Fruit fly (Drosophila melanogaster) whole organism, embryonic: ENCODE measurements around the gene neur.
A peak's percentile ranks its signal among the peaks of the same experiment; 100 is the strongest.

Experiments used
- BtbVII ChIP-seq: fragments of 200-800 bp; sonication (Bioruptor generic); optimal IDR thresholded peaks from 3 replicates; lab custom pipeline; 2017; ENCODE audit warnings: missing biosample characterization, mild to moderate bottlenecking, missing genetic modification characterization
- CG10147 ChIP-seq: fragments of 200-800 bp; sonication (Bioruptor generic); optimal IDR thresholded peaks from 2 replicates; lab custom pipeline; 2019; ENCODE audit warnings: missing biosample characterization, mild to moderate bottlenecking, missing genetic modification characterization, moderate library complexity
- CG12236 ChIP-seq: fragments of 200-800 bp; sonication (Bioruptor generic); optimal IDR thresholded peaks from 2 replicates; lab custom pipeline; 2016; ENCODE audit warnings: missing biosample characterization, missing genetic modification characterization
- CG12299 ChIP-seq: fragments of 200-800 bp; sonication (Bioruptor generic); optimal IDR thresholded peaks from 2 replicates; lab custom pipeline; 2018; ENCODE audit warnings: missing biosample characterization, mild to moderate bottlenecking, missing genetic modification characterization
- CG12391 ChIP-seq: fragments of 200-800 bp; sonication (Bioruptor generic); optimal IDR thresholded peaks from 3 replicates; lab custom pipeline; 2018; ENCODE audit warnings: missing biosample characterization, mild to moderate bottlenecking, missing genetic modification characterization, moderate library complexity
- CG12659 ChIP-seq: fragments of 200-800 bp; sonication (Bioruptor generic); optimal IDR thresholded peaks from 3 replicates; lab custom pipeline; 2017; ENCODE audit warnings: mild to moderate bottlenecking, missing biosample characterization, missing genetic modification reagents, missing genetic modification characterization
- CG13894 ChIP-seq: fragments of 200-800 bp; sonication (Bioruptor generic); optimal IDR thresholded peaks from 3 replicates; lab custom pipeline; 2018; ENCODE audit warnings: missing biosample characterization, mild to moderate bottlenecking, missing genetic modification characterization, moderate library complexity
- CG15011 ChIP-seq: fragments of 200-800 bp; sonication (Bioruptor generic); optimal IDR thresholded peaks from 3 replicates; lab custom pipeline; 2018; ENCODE audit warnings: missing biosample characterization, mild to moderate bottlenecking, missing genetic modification characterization
- CG1529 ChIP-seq: fragments of 200-800 bp; sonication (Bioruptor generic); optimal IDR thresholded peaks from 3 replicates; lab custom pipeline; 2018; ENCODE audit warnings: missing biosample characterization, missing genetic modification characterization
- CG15601 ChIP-seq: fragments of 200-800 bp; sonication (Bioruptor generic); optimal IDR thresholded peaks from 3 replicates; lab custom pipeline; 2019; ENCODE audit warnings: missing biosample characterization, mild to moderate bottlenecking, missing genetic modification characterization, moderate library complexity
- CG1603 ChIP-seq: fragments of 200-800 bp; sonication (Bioruptor generic); optimal IDR thresholded peaks from 2 replicates; lab custom pipeline; 2019; ENCODE audit warnings: missing biosample characterization, mild to moderate bottlenecking, missing genetic modification characterization, moderate library complexity
- CG1792 ChIP-seq: fragments of 200-800 bp; sonication (Bioruptor generic); optimal IDR thresholded peaks from 2 replicates; lab custom pipeline; 2016; ENCODE audit warnings: missing biosample characterization, missing genetic modification characterization
- CG18262 ChIP-seq: fragments of 200-800 bp; optimal IDR thresholded peaks from 3 replicates; lab custom pipeline; 2019; ENCODE audit warnings: missing biosample characterization, mild to moderate bottlenecking, missing genetic modification characterization, moderate library complexity
- CG2116 ChIP-seq: fragments of 200-800 bp; sonication (Bioruptor generic); optimal IDR thresholded peaks from 3 replicates; lab custom pipeline; 2018; ENCODE audit warnings: missing biosample characterization, mild to moderate bottlenecking, missing genetic modification characterization
- CG30431 ChIP-seq: fragments of 200-800 bp; sonication (Bioruptor generic); optimal IDR thresholded peaks from 2 replicates; lab custom pipeline; 2017; ENCODE audit warnings: missing biosample characterization, missing genetic modification characterization
- CG31388 ChIP-seq: fragments of 200-800 bp; sonication (Bioruptor generic); optimal IDR thresholded peaks from 2 replicates; lab custom pipeline; 2016; ENCODE audit warnings: missing biosample characterization, missing genetic modification characterization
- CG3281 ChIP-seq: fragments of 200-800 bp; sonication (Bioruptor generic); optimal IDR thresholded peaks from 3 replicates; lab custom pipeline; 2017; ENCODE audit warnings: missing biosample characterization, mild to moderate bottlenecking, missing genetic modification characterization
- CG34224 ChIP-seq: fragments of 200-800 bp; sonication (Bioruptor generic); IDR thresholded peaks from 3 replicates; pipeline ENCODE4 v1.3.6; 2022; ENCODE audit warnings: missing biosample characterization, missing genetic modification characterization; ENCODE audit not compliant: partially characterized antibody
- CG34376 ChIP-seq: fragments of 200-800 bp; sonication (Bioruptor generic); optimal IDR thresholded peaks from 2 replicates; lab custom pipeline; 2018; ENCODE audit warnings: missing biosample characterization, mild to moderate bottlenecking, missing genetic modification characterization
- CG5180 ChIP-seq: fragments of 200-800 bp; sonication (Bioruptor generic); optimal IDR thresholded peaks from 3 replicates; lab custom pipeline; 2017; ENCODE audit warnings: missing biosample characterization, missing genetic modification characterization, mild to moderate bottlenecking, moderate library complexity, missing genetic modification reagents
- CG7271 ChIP-seq: fragments of 200-800 bp; sonication (Bioruptor generic); optimal IDR thresholded peaks from 2 replicates; lab custom pipeline; 2018; ENCODE audit warnings: missing biosample characterization, mild to moderate bottlenecking, missing genetic modification characterization, moderate library complexity
- CG9727 ChIP-seq: fragments of 200-800 bp; sonication (Bioruptor generic); optimal IDR thresholded peaks from 3 replicates; lab custom pipeline; 2017; ENCODE audit warnings: missing biosample characterization, mild to moderate bottlenecking, missing genetic modification characterization
- CG9817 ChIP-seq: fragments of 200-800 bp; sonication (Bioruptor generic); optimal IDR thresholded peaks from 2 replicates; lab custom pipeline; 2018; ENCODE audit warnings: missing biosample characterization, mild to moderate bottlenecking, missing genetic modification characterization, moderate library complexity
- CG9876 ChIP-seq: fragments of 200-800 bp; sonication (Bioruptor generic); optimal IDR thresholded peaks from 2 replicates; lab custom pipeline; 2016; ENCODE audit warnings: missing biosample characterization, missing genetic modification characterization
- Camta ChIP-seq: fragments of 200-800 bp; sonication (Bioruptor generic); optimal IDR thresholded peaks from 2 replicates; lab custom pipeline; 2016; ENCODE audit warnings: missing biosample characterization, missing genetic modification characterization
- Deaf1 ChIP-seq: fragments of 200-800 bp; optimal IDR thresholded peaks from 3 replicates; lab custom pipeline; 2019; ENCODE audit warnings: missing biosample characterization, mild to moderate bottlenecking, missing genetic modification characterization, moderate library complexity
- Dfd ChIP-seq, 2 experiments: fragments of >200 bp; optimal IDR thresholded peaks; 2 replicates each; lab custom pipeline; 2017; ENCODE audit warnings: missing biosample characterization in 2 of 2, missing genetic modification characterization in 2 of 2
- E2f2 ChIP-seq: fragments of 200-800 bp; sonication (Bioruptor generic); IDR thresholded peaks from 2 replicates; pipeline ENCODE4 v1.3.6; 2022; ENCODE audit warnings: missing biosample characterization, missing genetic modification characterization
- ERR ChIP-seq: fragments of 200-800 bp; sonication (Bioruptor generic); optimal IDR thresholded peaks from 2 replicates; lab custom pipeline; 2016; ENCODE audit warnings: missing biosample characterization, missing genetic modification characterization
- Hmr ChIP-seq: fragments of 200-800 bp; sonication (Bioruptor generic); optimal IDR thresholded peaks from 3 replicates; lab custom pipeline; 2017; ENCODE audit warnings: mild to moderate bottlenecking, missing biosample characterization, missing genetic modification reagents, missing genetic modification characterization
- MBD-R2 ChIP-seq: fragments of 200-800 bp; sonication (Bioruptor generic); IDR thresholded peaks from 2 replicates; pipeline ENCODE4 v1.3.6; 2022; ENCODE audit warnings: missing biosample characterization, missing genetic modification characterization
- Mrtf ChIP-seq: fragments of 200-800 bp; sonication (Bioruptor generic); IDR thresholded peaks from 3 replicates; pipeline ENCODE4 v1.3.6; 2022; ENCODE audit warnings: missing biosample characterization, missing genetic modification characterization
- Oli ChIP-seq: fragments of 200-800 bp; sonication (Bioruptor generic); optimal IDR thresholded peaks from 2 replicates; lab custom pipeline; 2018; ENCODE audit warnings: missing biosample characterization, mild to moderate bottlenecking, missing genetic modification characterization, moderate library complexity
- ab ChIP-seq: fragments of 200-800 bp; sonication (Bioruptor generic); optimal IDR thresholded peaks from 2 replicates; lab custom pipeline; 2016; ENCODE audit warnings: missing biosample characterization, missing genetic modification characterization
- ara ChIP-seq: fragments of 200-800 bp; sonication (Bioruptor generic); IDR thresholded peaks from 2 replicates; pipeline ENCODE4 v1.3.6; 2022; ENCODE audit warnings: missing biosample characterization, missing genetic modification characterization
- bsh ChIP-seq, 2 experiments: fragments of 200-800 bp; sonication (Bioruptor generic); optimal IDR thresholded peaks; 2 replicates each; lab custom pipeline; 2017 to 2018; ENCODE audit warnings: mild to moderate bottlenecking in 2 of 2, missing biosample characterization in 2 of 2, missing genetic modification characterization in 2 of 2, moderate library complexity in 1 of 2
- chinmo ChIP-seq: fragments of 200-800 bp; sonication (Bioruptor generic); IDR thresholded peaks from 4 replicates; pipeline ENCODE4 v1.3.6; 2022; ENCODE audit warnings: missing biosample characterization, missing genetic modification characterization; ENCODE audit not compliant: partially characterized antibody
- fd3F ChIP-seq: fragments of 200-800 bp; sonication (Bioruptor generic); optimal IDR thresholded peaks from 2 replicates; lab custom pipeline; 2018; ENCODE audit warnings: missing biosample characterization, mild to moderate bottlenecking, missing genetic modification characterization, moderate library complexity
- fd96Cb ChIP-seq: fragments of 200-800 bp; sonication (Bioruptor generic); optimal IDR thresholded peaks from 2 replicates; lab custom pipeline; 2018; ENCODE audit warnings: missing biosample characterization, mild to moderate bottlenecking, missing genetic modification characterization, moderate library complexity
- gsb-n ChIP-seq: fragments of 200-800 bp; sonication (Bioruptor generic); optimal IDR thresholded peaks from 3 replicates; lab custom pipeline; 2018; ENCODE audit warnings: missing biosample characterization, mild to moderate bottlenecking, missing genetic modification characterization
- lab ChIP-seq: fragments of 200-800 bp; sonication (Bioruptor generic); optimal IDR thresholded peaks from 3 replicates; lab custom pipeline; 2017; ENCODE audit warnings: missing biosample characterization, missing genetic modification characterization, mild to moderate bottlenecking, moderate library complexity, missing genetic modification reagents
- maf-S ChIP-seq: fragments of 200-800 bp; sonication (Bioruptor generic); optimal IDR thresholded peaks from 2 replicates; lab custom pipeline; 2016; ENCODE audit warnings: missing biosample characterization, missing genetic modification characterization
- nerfin-1 ChIP-seq: fragments of 200-800 bp; sonication (Bioruptor generic); optimal IDR thresholded peaks from 3 replicates; lab custom pipeline; 2019; ENCODE audit warnings: missing biosample characterization, mild to moderate bottlenecking, missing genetic modification characterization, moderate library complexity
- pfk ChIP-seq: fragments of 200-800 bp; sonication (Bioruptor generic); optimal IDR thresholded peaks from 2 replicates; lab custom pipeline; 2018; ENCODE audit warnings: missing biosample characterization, mild to moderate bottlenecking, missing genetic modification characterization, moderate library complexity
- pnt ChIP-seq: fragments of 200-800 bp; sonication (Bioruptor generic); optimal IDR thresholded peaks from 3 replicates; lab custom pipeline; 2016; ENCODE audit warnings: missing biosample characterization, missing genetic modification characterization
- sd ChIP-seq: fragments of 200-800 bp; sonication (Bioruptor generic); optimal IDR thresholded peaks from 3 replicates; lab custom pipeline; 2018; ENCODE audit warnings: missing biosample characterization, mild to moderate bottlenecking, missing genetic modification characterization, moderate library complexity
- so ChIP-seq: fragments of 200-800 bp; sonication (Bioruptor generic); IDR thresholded peaks from 3 replicates; pipeline ENCODE4 v1.3.6; 2022; ENCODE audit warnings: missing biosample characterization, missing genetic modification characterization
- tll ChIP-seq, 2 experiments: fragments of 200-800 bp in 1 of 2; fragments of >200 bp in 1 of 2; sonication (Bioruptor generic) in 1 of 2; optimal IDR thresholded peaks; 2 replicates each; lab custom pipeline; 2017 to 2019; ENCODE audit warnings: missing biosample characterization in 2 of 2, missing genetic modification characterization in 2 of 2, mild to moderate bottlenecking in 1 of 2, moderate library complexity in 1 of 2

neur gene

dm6 chr3R:9057398-9058058, 18.3 kb upstream of the neur start (continued):
- no peak for TF ChIP-seq E2f2 (GFP tag; lab: Robert Waterston, UW)
- peak; percentile 86 for TF ChIP-seq CG31388 (GFP tag; lab: Kevin White, UChicago)
- peak; percentile 100 for TF ChIP-seq CG18262 (tag; lab: Kevin White, UChicago)
- no peak for TF ChIP-seq pnt
- peak; percentile 71 for TF ChIP-seq pfk
- peak; percentile 97 for TF ChIP-seq Oli
- TF ChIP-seq CG10147 (GFP tag; lab: Kevin White, UChicago): peak; percentile 99
- peak; percentile 98 for TF ChIP-seq CG3281
- TF ChIP-seq CG12391 (tag; lab: Kevin White, UChicago): peak; percentile 100
- TF ChIP-seq CG13894 (tag; lab: Kevin White, UChicago): peak; percentile 98
- peak; percentile 98 for TF ChIP-seq BtbVII (GFP tag; lab: Kevin White, UChicago)
- TF ChIP-seq CG1792: peak; percentile 28
- TF ChIP-seq fd96Cb (tag; lab: Kevin White, UChicago): peak; percentile 98
- TF ChIP-seq CG9727: peak; percentile 99
- no peak for TF ChIP-seq chinmo (GFP tag; lab: Robert Waterston, UW)
- TF ChIP-seq lab (GFP tag; lab: Kevin White, UChicago): peak; percentile 99
- TF ChIP-seq CG12236 (GFP tag; lab: Kevin White, UChicago): peak; percentile 24
- TF ChIP-seq CG12659 (GFP tag; lab: Kevin White, UChicago): peak; percentile 99
- TF ChIP-seq Deaf1: peak; percentile 90
- peak; percentile 58 for TF ChIP-seq ERR
- peak in 1 of 2 experiments; percentile 72 for TF ChIP-seq tll (GFP tag; optimal IDR thresholded peaks at IDR 0.05; lab: Kevin White, UChicago)
- peak; percentile 99 for TF ChIP-seq Hmr (GFP tag; lab: Kevin White, UChicago)
- no peak for TF ChIP-seq Mrtf
- peak; percentile 97 for TF ChIP-seq CG12299 (tag; lab: Kevin White, UChicago)
- TF ChIP-seq CG30431: peak; percentile 85
- no peak for TF ChIP-seq MBD-R2
- no peak for TF ChIP-seq Dfd (GFP tag; optimal IDR thresholded peaks at IDR 0.05; lab: Kevin White, UChicago)
- no peak for TF ChIP-seq maf-S
- peak; percentile 95 for TF ChIP-seq CG1529 (GFP tag; lab: Kevin White, UChicago)
- peak; percentile 96 for TF ChIP-seq CG7271 (tag; lab: Kevin White, UChicago)
- TF ChIP-seq ab (GFP tag; lab: Kevin White, UChicago): no peak
- peak; percentile 39 for TF ChIP-seq Camta (GFP tag; lab: Kevin White, UChicago)
- peak; percentile 99 for TF ChIP-seq gsb-n (tag; lab: Kevin White, UChicago)
- TF ChIP-seq CG2116 (GFP tag; lab: Kevin White, UChicago): peak; percentile 88
- TF ChIP-seq ara (GFP tag; lab: Robert Waterston, UW): no peak
- TF ChIP-seq CG15601 (tag; lab: Kevin White, UChicago): peak; percentile 98
- TF ChIP-seq nerfin-1: peak; percentile 98
- peak; percentile 97 for TF ChIP-seq CG15011 (GFP tag; lab: Kevin White, UChicago)
- peak; percentile 74 for TF ChIP-seq CG1603 (tag; lab: Kevin White, UChicago)
- TF ChIP-seq CG34376 (GFP tag; lab: Kevin White, UChicago): peak; percentile 95
- TF ChIP-seq CG34224 (GFP tag; lab: Robert Waterston, UW): no peak
- TF ChIP-seq so (GFP tag; lab: Robert Waterston, UW): no peak
- TF ChIP-seq bsh (GFP tag; optimal IDR thresholded peaks at IDR 0.05; lab: Kevin White, UChicago): peak; percentile 87 to 98
- TF ChIP-seq sd (tag; lab: Kevin White, UChicago): peak; percentile 93
- peak; percentile 97 for TF ChIP-seq fd3F (GFP tag; lab: Kevin White, UChicago)
- TF ChIP-seq CG9876 (GFP tag; lab: Kevin White, UChicago): peak; percentile 6
- peak; percentile 97 for TF ChIP-seq CG9817 (tag; lab: Kevin White, UChicago)
- TF ChIP-seq CG5180 (GFP tag; lab: Kevin White, UChicago): peak; percentile 92
